Worm (Caenorhabditis elegans): ENCODE results near the gene znfx-1.

Gene znfx-1

DNA sequence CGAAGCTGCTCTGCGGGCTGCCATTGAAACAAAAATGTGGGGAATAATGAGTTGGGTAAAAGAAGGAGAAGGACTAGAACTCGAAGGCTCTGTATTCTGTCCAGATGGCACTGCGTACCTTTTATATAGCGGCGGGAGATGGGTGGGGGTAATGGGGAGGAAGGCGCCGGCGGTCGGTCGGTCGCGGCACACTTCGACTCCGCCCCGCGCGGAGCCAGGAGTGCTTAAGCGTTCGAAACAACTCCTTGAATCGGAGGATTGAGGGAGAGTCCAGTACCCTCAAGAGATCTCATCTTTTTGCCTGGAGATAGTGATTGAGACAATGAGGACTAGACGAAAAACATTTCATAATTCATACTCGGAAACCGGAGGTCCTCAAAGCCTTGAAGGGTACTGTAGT, 13.7 kb downstream of the znfx-1 start, which contains the start of gene abu-14:
Gene abu-14, minus strand, starts transcription at position 81 of the 400 bp plus-strand sequence.
- TF ChIP-seq scrt-1 (GFP tag; IDR thresholded peaks at IDR 0.05) = peak; percentile 19; the same call in 1 of the 2 replicates
- no peak for TF ChIP-seq ama-1 (optimal IDR thresholded peaks at IDR 0.05)

ce11 chrII:9231240-9231639, 17.8 kb downstream of the znfx-1 start, which contains the start of gene gst-13:
TSS of gene gst-13 (plus strand) at chrII:9231457.
- TF ChIP-seq flt-1 (GFP tag; IDR thresholded peaks at IDR 0.05) (no peak), hnd-1 (tag; optimal IDR thresholded peaks at IDR 0.05) (no peak), pes-1 (GFP tag; IDR thresholded peaks at IDR 0.05) (no peak), ceh-36 (tag; optimal IDR thresholded peaks at IDR 0.05) (no peak), sea-1 (GFP tag; conservative IDR thresholded peaks at IDR 0.05) (no peak), ceh-13 (GFP tag; optimal IDR thresholded peaks at IDR 0.05) (no peak), tbx-37 (GFP tag; conservative IDR thresholded peaks at IDR 0.05) (no peak), tbx-11 (GFP tag; IDR thresholded peaks at IDR 0.05) (no peak), hmbx-1 (tag; optimal IDR thresholded peaks at IDR 0.05) (no peak), aly-1 (tag; optimal IDR thresholded peaks at IDR 0.05) (no peak), B0310.2 (tag; optimal IDR thresholded peaks at IDR 0.05) (no peak), ets-7 (tag; optimal IDR thresholded peaks at IDR 0.05) (no peak), hmg-4 (GFP tag; optimal IDR thresholded peaks at IDR 0.05) (no peak), F13C5.2 (tag; optimal IDR thresholded peaks at IDR 0.05) (no peak), ama-1 (optimal IDR thresholded peaks at IDR 0.05) (no peak), tra-4 (tag; optimal IDR thresholded peaks at IDR 0.05) (no peak), scrt-1 (GFP tag; IDR thresholded peaks at IDR 0.05) (no peak)

- TF ChIP-seq F13C5.2 (tag; optimal IDR thresholded peaks at IDR 0.05) (no peak), hnd-1 (tag; optimal IDR thresholded peaks at IDR 0.05) (no peak), ceh-36 (tag; optimal IDR thresholded peaks at IDR 0.05) (no peak), B0310.2 (tag; optimal IDR thresholded peaks at IDR 0.05) (no peak), pes-1 (GFP tag; IDR thresholded peaks at IDR 0.05) (no peak), tbx-37 (GFP tag; conservative IDR thresholded peaks at IDR 0.05) (no peak), ama-1 (optimal IDR thresholded peaks at IDR 0.05) (no peak)
Observed at ce11 chrII:9232493-9232892, 19.0 kb downstream of the znfx-1 start.

DNA sequence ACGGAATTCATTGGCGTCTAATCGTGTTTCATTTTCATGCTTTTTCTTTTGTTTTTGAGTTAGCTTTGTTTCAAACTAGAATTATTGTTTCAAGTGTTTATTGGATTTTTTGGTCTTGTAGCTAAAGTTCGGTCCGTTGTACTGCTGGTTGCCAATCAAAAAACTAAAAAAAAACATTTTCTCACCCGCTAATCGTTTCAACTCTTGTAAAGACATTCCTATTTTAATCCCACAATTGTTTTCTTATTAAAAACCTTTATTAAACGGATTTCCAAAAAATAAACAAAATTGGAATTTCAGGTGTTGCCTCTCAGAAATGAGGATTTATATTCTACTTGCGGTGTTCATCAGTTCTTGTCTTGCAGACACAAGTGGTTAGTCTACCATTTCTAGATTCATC, 19.5 kb downstream of the znfx-1 start, which contains the start of gene T26C5.2:
Gene T26C5.2, plus strand, starts transcription at position 301 of the 400 bp plus-strand sequence.
- TF ChIP-seq aly-1 (tag; optimal IDR thresholded peaks at IDR 0.05) (no peak), flt-1 (GFP tag; IDR thresholded peaks at IDR 0.05) (no peak), scrt-1 (GFP tag; IDR thresholded peaks at IDR 0.05) (no peak), B0310.2 (tag; optimal IDR thresholded peaks at IDR 0.05) (no peak), sea-1 (GFP tag; conservative IDR thresholded peaks at IDR 0.05) (no peak), ama-1 (optimal IDR thresholded peaks at IDR 0.05) (no peak), hmg-4 (GFP tag; optimal IDR thresholded peaks at IDR 0.05) (no peak), ceh-36 (tag; optimal IDR thresholded peaks at IDR 0.05) (no peak), ets-7 (tag; optimal IDR thresholded peaks at IDR 0.05) (no peak), tra-4 (tag; optimal IDR thresholded peaks at IDR 0.05) (no peak), hnd-1 (tag; optimal IDR thresholded peaks at IDR 0.05) (no peak), tbx-37 (GFP tag; conservative IDR thresholded peaks at IDR 0.05) (no peak)

DNA sequence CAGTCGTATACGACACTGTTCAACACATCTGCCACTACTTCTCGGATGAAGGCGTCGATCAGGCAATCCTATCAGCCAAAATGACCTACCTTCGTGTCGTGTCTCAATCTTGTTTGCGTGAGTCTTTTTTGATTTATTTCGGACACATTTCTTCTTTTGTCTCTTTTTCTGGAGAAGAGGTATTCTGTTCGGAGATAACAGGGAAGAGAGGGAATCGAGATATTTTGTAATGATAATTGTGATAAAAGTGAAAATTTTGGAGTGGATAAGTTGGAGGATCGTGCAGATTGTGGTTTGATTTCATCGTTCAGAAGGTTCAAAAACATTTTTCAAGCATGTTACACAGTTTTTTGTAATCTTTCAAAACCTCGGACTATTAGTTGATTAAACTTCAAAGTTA, 20.4 kb downstream of the znfx-1 start:
- no peak for TF ChIP-seq flt-1 (GFP tag; IDR thresholded peaks at IDR 0.05)
- no peak for TF ChIP-seq tbx-11 (GFP tag; IDR thresholded peaks at IDR 0.05)
- TF ChIP-seq hmg-4 (GFP tag; optimal IDR thresholded peaks at IDR 0.05) = no peak
- TF ChIP-seq hnd-1 (tag; optimal IDR thresholded peaks at IDR 0.05) = no peak
- TF ChIP-seq hmbx-1 (tag; optimal IDR thresholded peaks at IDR 0.05) = no peak
- no peak for TF ChIP-seq sea-1 (GFP tag; conservative IDR thresholded peaks at IDR 0.05)
- no peak for TF ChIP-seq tbx-37 (GFP tag; conservative IDR thresholded peaks at IDR 0.05)
- no peak for TF ChIP-seq B0310.2 (tag; optimal IDR thresholded peaks at IDR 0.05)
- TF ChIP-seq ama-1 (optimal IDR thresholded peaks at IDR 0.05) = no peak
- no peak for TF ChIP-seq scrt-1 (GFP tag; IDR thresholded peaks at IDR 0.05)
- no peak for TF ChIP-seq aly-1 (tag; optimal IDR thresholded peaks at IDR 0.05)
- no peak for TF ChIP-seq pes-1 (GFP tag; IDR thresholded peaks at IDR 0.05)
- no peak for TF ChIP-seq F13C5.2 (tag; optimal IDR thresholded peaks at IDR 0.05)
- no peak for TF ChIP-seq ceh-13 (GFP tag; optimal IDR thresholded peaks at IDR 0.05)
- TF ChIP-seq ceh-36 (tag; optimal IDR thresholded peaks at IDR 0.05) = no peak
- no peak for TF ChIP-seq tra-4 (tag; optimal IDR thresholded peaks at IDR 0.05)

- no peak for TF ChIP-seq scrt-1 (GFP tag; IDR thresholded peaks at IDR 0.05)
- no peak for TF ChIP-seq tbx-37 (GFP tag; conservative IDR thresholded peaks at IDR 0.05)
- TF ChIP-seq sea-1 (GFP tag; conservative IDR thresholded peaks at IDR 0.05) = no peak
- no peak for TF ChIP-seq ceh-13 (GFP tag; optimal IDR thresholded peaks at IDR 0.05)
- no peak for TF ChIP-seq tbx-11 (GFP tag; IDR thresholded peaks at IDR 0.05)
- TF ChIP-seq ceh-36 (tag; optimal IDR thresholded peaks at IDR 0.05) = no peak
- TF ChIP-seq F13C5.2 (tag; optimal IDR thresholded peaks at IDR 0.05) = no peak
- no peak for TF ChIP-seq B0310.2 (tag; optimal IDR thresholded peaks at IDR 0.05)
- TF ChIP-seq hnd-1 (tag; optimal IDR thresholded peaks at IDR 0.05) = no peak
- TF ChIP-seq ama-1 (optimal IDR thresholded peaks at IDR 0.05) = no peak
- TF ChIP-seq pes-1 (GFP tag; IDR thresholded peaks at IDR 0.05) = no peak
- TF ChIP-seq tra-4 (tag; optimal IDR thresholded peaks at IDR 0.05) = no peak
- no peak for TF ChIP-seq hmbx-1 (tag; optimal IDR thresholded peaks at IDR 0.05)
- no peak for TF ChIP-seq ets-7 (tag; optimal IDR thresholded peaks at IDR 0.05)
- no peak for TF ChIP-seq flt-1 (GFP tag; IDR thresholded peaks at IDR 0.05)
- no peak for TF ChIP-seq hmg-4 (GFP tag; optimal IDR thresholded peaks at IDR 0.05)
- no peak for TF ChIP-seq aly-1 (tag; optimal IDR thresholded peaks at IDR 0.05)
Observed at ce11 chrII:9236283-9236682, 22.8 kb downstream of the znfx-1 start, which contains the start of gene T26C5.3. TSS of gene T26C5.3 (plus strand) at chrII:9236583.

DNA sequence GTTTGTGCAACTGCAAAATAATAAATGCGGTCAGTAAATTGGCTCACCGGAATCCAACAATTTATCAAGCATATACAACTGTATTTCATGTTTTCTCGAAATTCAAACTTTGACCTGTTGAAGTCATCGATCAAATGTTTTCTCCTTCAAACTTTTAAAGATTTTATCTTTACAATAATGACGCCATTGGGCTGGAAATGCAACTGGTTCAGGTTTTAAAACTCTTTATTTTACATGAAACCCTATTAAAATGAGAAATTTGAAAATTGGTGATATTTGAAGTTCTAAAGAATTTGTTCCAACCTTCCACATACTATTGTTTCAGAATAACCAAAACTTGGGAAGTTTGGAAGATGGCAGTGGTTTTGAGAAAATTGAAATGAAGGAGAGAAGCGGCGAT, 23.5 kb downstream of the znfx-1 start:
- TF ChIP-seq ceh-13 (GFP tag; optimal IDR thresholded peaks at IDR 0.05) = no peak
- TF ChIP-seq tra-4 (tag; optimal IDR thresholded peaks at IDR 0.05) = no peak
- no peak for TF ChIP-seq ama-1 (optimal IDR thresholded peaks at IDR 0.05)
- TF ChIP-seq tbx-37 (GFP tag; conservative IDR thresholded peaks at IDR 0.05) = no peak
- no peak for TF ChIP-seq hmg-4 (GFP tag; optimal IDR thresholded peaks at IDR 0.05)
- no peak for TF ChIP-seq tbx-11 (GFP tag; IDR thresholded peaks at IDR 0.05)
- no peak for TF ChIP-seq sea-1 (GFP tag; conservative IDR thresholded peaks at IDR 0.05)
- TF ChIP-seq flt-1 (GFP tag; IDR thresholded peaks at IDR 0.05) = no peak
- TF ChIP-seq hmbx-1 (tag; optimal IDR thresholded peaks at IDR 0.05) = no peak
- no peak for TF ChIP-seq scrt-1 (GFP tag; IDR thresholded peaks at IDR 0.05)
- TF ChIP-seq aly-1 (tag; optimal IDR thresholded peaks at IDR 0.05) = no peak
- no peak for TF ChIP-seq hnd-1 (tag; optimal IDR thresholded peaks at IDR 0.05)
- TF ChIP-seq F13C5.2 (tag; optimal IDR thresholded peaks at IDR 0.05) = no peak
- no peak for TF ChIP-seq pes-1 (GFP tag; IDR thresholded peaks at IDR 0.05)
- TF ChIP-seq ets-7 (tag; optimal IDR thresholded peaks at IDR 0.05) = no peak
- TF ChIP-seq B0310.2 (tag; optimal IDR thresholded peaks at IDR 0.05) = no peak
- TF ChIP-seq ceh-36 (tag; optimal IDR thresholded peaks at IDR 0.05) = no peak

Measured in whole organism, early embryonic.